Fruit fly (Drosophila melanogaster) whole organism, pupa: ENCODE results near the gene CG17572.

Source experiments
- CG10348 ChIP-seq: fragments of 200-800 bp; sonication (Bioruptor generic); IDR thresholded peaks from 2 replicates; pipeline ENCODE4 v1.3.6; 2022; ENCODE audit warnings: missing biosample characterization, missing genetic modification characterization
- CG12605 ChIP-seq: fragments of 200-800 bp; sonication (Bioruptor generic); IDR thresholded peaks from 2 replicates; pipeline ENCODE4 v1.3.6; 2022; ENCODE audit warnings: missing biosample characterization, missing genetic modification characterization
- CG13204 ChIP-seq: fragments of 200-800 bp; sonication (Bioruptor generic); optimal IDR thresholded peaks from 2 replicates; lab custom pipeline; 2018; ENCODE audit warnings: missing biosample characterization, mild to moderate bottlenecking, missing genetic modification characterization, moderate library complexity
- CG14655 ChIP-seq: fragments of 200-800 bp; sonication (Bioruptor generic); optimal IDR thresholded peaks from 3 replicates; lab custom pipeline; 2017; ENCODE audit warnings: mild to moderate bottlenecking, missing biosample characterization, missing genetic modification reagents, missing genetic modification characterization
- CG15710 ChIP-seq: fragments of 200-800 bp; sonication (Bioruptor generic); optimal IDR thresholded peaks from 2 replicates; lab custom pipeline; 2018; ENCODE audit warnings: missing biosample characterization, mild to moderate bottlenecking, missing genetic modification characterization, moderate library complexity
- CG17806 ChIP-seq: fragments of 200-800 bp; sonication (Bioruptor generic); optimal IDR thresholded peaks from 2 replicates; lab custom pipeline; 2018; ENCODE audit warnings: missing biosample characterization, mild to moderate bottlenecking, missing genetic modification characterization, moderate library complexity
- CG32121 ChIP-seq: fragments of 200-800 bp; sonication (Bioruptor generic); IDR thresholded peaks from 2 replicates; pipeline ENCODE4 v1.3.6; 2022; ENCODE audit warnings: missing biosample characterization, missing genetic modification characterization
- CG34367 ChIP-seq: fragments of 200-800 bp; sonication (Bioruptor generic); optimal IDR thresholded peaks from 2 replicates; lab custom pipeline; 2018; ENCODE audit warnings: missing biosample characterization, mild to moderate bottlenecking, missing genetic modification characterization
- CG4496 ChIP-seq: fragments of 200-800 bp; sonication (Bioruptor generic); IDR thresholded peaks from 3 replicates; pipeline ENCODE4 v1.3.6; 2022; ENCODE audit warnings: missing biosample characterization, missing genetic modification characterization
- CG8159 ChIP-seq: fragments of 200-800 bp; sonication (Bioruptor generic); optimal IDR thresholded peaks from 3 replicates; lab custom pipeline; 2018; ENCODE audit warnings: missing biosample characterization, mild to moderate bottlenecking, missing genetic modification characterization, moderate library complexity
- CG8301 ChIP-seq: fragments of 200-800 bp; sonication (Bioruptor generic); optimal IDR thresholded peaks from 2 replicates; lab custom pipeline; 2018; ENCODE audit warnings: missing biosample characterization, mild to moderate bottlenecking, missing genetic modification characterization
- CG9948 ChIP-seq: fragments of 200-800 bp; sonication (Bioruptor generic); optimal IDR thresholded peaks from 2 replicates; lab custom pipeline; 2018; ENCODE audit warnings: missing biosample characterization, mild to moderate bottlenecking, missing genetic modification characterization, moderate library complexity
- D1 ChIP-seq: fragments of 200-800 bp; sonication (Bioruptor generic); optimal IDR thresholded peaks from 2 replicates; lab custom pipeline; 2018; ENCODE audit warnings: missing biosample characterization, mild to moderate bottlenecking, missing genetic modification characterization, moderate library complexity
- EcR ChIP-seq: fragments of 200-800 bp; sonication (Bioruptor generic); optimal IDR thresholded peaks from 3 replicates; lab custom pipeline; 2019; ENCODE audit warnings: missing biosample characterization, missing genetic modification characterization, mild to moderate bottlenecking, moderate library complexity, missing genetic modification reagents
- Ets98B ChIP-seq: fragments of 200-800 bp; sonication (Bioruptor generic); IDR thresholded peaks from 2 replicates; pipeline ENCODE4 v1.3.6; 2022; ENCODE audit warnings: missing biosample characterization, missing genetic modification characterization
- Pif1A ChIP-seq: fragments of 200-800 bp; sonication (Bioruptor generic); optimal IDR thresholded peaks from 3 replicates; lab custom pipeline; 2016; ENCODE audit warnings: missing biosample characterization, missing genetic modification characterization
- Pif1B ChIP-seq: fragments of 200-800 bp; sonication (Bioruptor generic); optimal IDR thresholded peaks from 3 replicates; lab custom pipeline; 2016; ENCODE audit warnings: missing biosample characterization, missing genetic modification characterization
- Snoo ChIP-seq: fragments of 200-800 bp; sonication (Bioruptor generic); optimal IDR thresholded peaks from 3 replicates; lab custom pipeline; 2017; ENCODE audit warnings: missing biosample characterization, mild to moderate bottlenecking, missing genetic modification characterization, inconsistent platforms
- fd96Ca ChIP-seq: fragments of 200-800 bp; sonication (Bioruptor generic); IDR thresholded peaks from 3 replicates; pipeline ENCODE4 v1.3.6; 2022; ENCODE audit warnings: missing biosample characterization, missing genetic modification characterization
- gl ChIP-seq: fragments of 200-800 bp; sonication (Bioruptor generic); optimal IDR thresholded peaks from 2 replicates; lab custom pipeline; 2018; ENCODE audit warnings: missing biosample characterization, mild to moderate bottlenecking, missing genetic modification characterization
- rn ChIP-seq: fragments of 200-800 bp; sonication (Bioruptor generic); IDR thresholded peaks from 2 replicates; pipeline ENCODE4 v1.3.6; 2022; ENCODE audit warnings: missing biosample characterization, missing genetic modification characterization

The CG17572 gene

dm6 chr2L:19064706-19065105 is 9.2 kb downstream of the CG17572 start, which contains the start of gene CG17343:
TSS of gene CG17343 (plus strand) at chr2L:19064929.
- TF ChIP-seq Ets98B (GFP tag; lab: Robert Waterston, UW) (no peak), D1 (tag; lab: Kevin White, UChicago) (no peak), Pif1B (GFP tag; lab: Kevin White, UChicago) (no peak), CG14655 (GFP tag; lab: Kevin White, UChicago) (no peak), CG13204 (GFP tag; lab: Kevin White, UChicago) (no peak), Snoo (tag; lab: Kevin White, UChicago) (no peak), CG9948 (tag; lab: Kevin White, UChicago) (no peak), CG17806 (no peak), CG32121 (GFP tag; lab: Robert Waterston, UW) (no peak)

- TF ChIP-seq CG4496 (GFP tag; lab: Robert Waterston, UW), result no peak
- no peak for TF ChIP-seq CG34367 (tag; lab: Kevin White, UChicago)
- TF ChIP-seq CG13204 (GFP tag; lab: Kevin White, UChicago), result no peak
- no peak for TF ChIP-seq CG8301 (tag; lab: Kevin White, UChicago)
- TF ChIP-seq CG14655 (GFP tag; lab: Kevin White, UChicago), result no peak
- no peak for TF ChIP-seq CG8159
- TF ChIP-seq Ets98B (GFP tag; lab: Robert Waterston, UW), result no peak
- no peak for TF ChIP-seq EcR (GFP tag; lab: Kevin White, UChicago)
- no peak for TF ChIP-seq D1 (tag; lab: Kevin White, UChicago)
- no peak for TF ChIP-seq CG10348
Measured at dm6 chr2L:19063090-19063692, 10.8 kb downstream of the CG17572 start, which contains the start of gene Dus4. TSS of gene Dus4 (plus strand) at chr2L:19063295.

dm6 chr2L:19058916-19059315 is 15.0 kb downstream of the CG17572 start, which contains the start of gene Phlpp:
TSS of gene Phlpp (plus strand) at chr2L:19059129.
- TF ChIP-seq CG34367 (tag; lab: Kevin White, UChicago) (peak; percentile 1), gl (tag; lab: Kevin White, UChicago) (no peak), CG13204 (GFP tag; lab: Kevin White, UChicago) (no peak), CG12605 (no peak), Pif1B (GFP tag; lab: Kevin White, UChicago) (no peak), EcR (GFP tag; lab: Kevin White, UChicago) (no peak), fd96Ca (GFP tag; lab: Robert Waterston, UW) (0 out of 3 replicates have a peak, but pooled peaks have one; percentile 5), Snoo (tag; lab: Kevin White, UChicago) (no peak), CG15710 (tag; lab: Kevin White, UChicago) (no peak), Pif1A (GFP tag; lab: Kevin White, UChicago) (no peak), D1 (tag; lab: Kevin White, UChicago) (no peak), Ets98B (GFP tag; lab: Robert Waterston, UW) (peak; percentile 69), CG10348 (no peak), CG9948 (tag; lab: Kevin White, UChicago) (peak; percentile 40), CG14655 (GFP tag; lab: Kevin White, UChicago) (no peak), CG32121 (GFP tag; lab: Robert Waterston, UW) (peak; percentile 69), CG8301 (tag; lab: Kevin White, UChicago) (no peak), rn (GFP tag; lab: Robert Waterston, UW) (no peak), CG8159 (peak; percentile 53), CG17806 (peak; percentile 50), CG4496 (GFP tag; lab: Robert Waterston, UW) (peak; percentile 38; the same call in 1 of the 3 replicates)

- TF ChIP-seq Pif1B (GFP tag; lab: Kevin White, UChicago) (no peak), CG10348 (no peak), Snoo (tag; lab: Kevin White, UChicago) (no peak), CG12605 (no peak), rn (GFP tag; lab: Robert Waterston, UW) (no peak), CG8301 (tag; lab: Kevin White, UChicago) (no peak), EcR (GFP tag; lab: Kevin White, UChicago) (no peak), CG4496 (GFP tag; lab: Robert Waterston, UW) (no peak), CG14655 (GFP tag; lab: Kevin White, UChicago) (no peak), CG8159 (no peak), CG34367 (tag; lab: Kevin White, UChicago) (no peak), CG15710 (tag; lab: Kevin White, UChicago) (no peak), fd96Ca (GFP tag; lab: Robert Waterston, UW) (no peak), Ets98B (GFP tag; lab: Robert Waterston, UW) (no peak), CG9948 (tag; lab: Kevin White, UChicago) (no peak), Pif1A (GFP tag; lab: Kevin White, UChicago) (no peak), CG17806 (no peak)
Measured at dm6 chr2L:19057799-19058198, 16.1 kb downstream of the CG17572 start.

dm6 chr2L:19054516-19054887 is 19.4 kb downstream of the CG17572 start:
- no peak for TF ChIP-seq CG14655 (GFP tag; lab: Kevin White, UChicago)

- TF ChIP-seq CG9948 (tag; lab: Kevin White, UChicago) (no peak), fd96Ca (GFP tag; lab: Robert Waterston, UW) (no peak), CG4496 (GFP tag; lab: Robert Waterston, UW) (peak; percentile 31; the same call in 2 of the 3 replicates), CG17806 (no peak)
Measured at dm6 chr2L:19053860-19054515, 20.0 kb downstream of the CG17572 start, which contains the start of gene CG10492. TSS of gene CG10492 (plus strand) at chr2L:19054078.
